Fruit fly (Drosophila melanogaster) whole organism, embryonic: ENCODE results near the gene CG9393.

Experiments used
- Abd-B ChIP-seq: fragments of 200-800 bp; sonication (Bioruptor generic); optimal IDR thresholded peaks from 2 replicates; lab custom pipeline; 2018; ENCODE audit warnings: missing biosample characterization, mild to moderate bottlenecking, missing genetic modification characterization, moderate library complexity
- Ada2b ChIP-seq: fragments of 200-800 bp; sonication (Bioruptor generic); IDR thresholded peaks from 2 replicates; pipeline ENCODE4 v1.3.6; 2022; ENCODE audit warnings: missing biosample characterization, missing genetic modification characterization
- Aef1 ChIP-seq: fragments of 200-800 bp; sonication (Bioruptor generic); IDR thresholded peaks from 3 replicates; pipeline ENCODE4 v1.3.6; 2022; ENCODE audit warnings: missing biosample characterization, missing genetic modification characterization
- CG10543 ChIP-seq: fragments of 200-800 bp; sonication (Bioruptor generic); optimal IDR thresholded peaks from 3 replicates; lab custom pipeline; 2017; ENCODE audit warnings: missing biosample characterization, mild to moderate bottlenecking, missing genetic modification characterization, moderate library complexity
- CG11456 ChIP-seq: fragments of 200-800 bp; sonication (Bioruptor generic); IDR thresholded peaks from 3 replicates; pipeline ENCODE4 v1.3.6; 2022; ENCODE audit warnings: missing biosample characterization, missing genetic modification characterization
- CG12391 ChIP-seq: fragments of 200-800 bp; sonication (Bioruptor generic); optimal IDR thresholded peaks from 3 replicates; lab custom pipeline; 2018; ENCODE audit warnings: missing biosample characterization, mild to moderate bottlenecking, missing genetic modification characterization, moderate library complexity
- CG12942 ChIP-seq: fragments of 200-800 bp; sonication (Bioruptor generic); optimal IDR thresholded peaks from 3 replicates; lab custom pipeline; 2016; ENCODE audit warnings: missing biosample characterization, missing genetic modification characterization
- CG13624 ChIP-seq: fragments of 200-800 bp; sonication (Bioruptor generic); optimal IDR thresholded peaks from 2 replicates; lab custom pipeline; 2016; ENCODE audit warnings: missing biosample characterization, missing genetic modification characterization
- CG13894 ChIP-seq: fragments of 200-800 bp; sonication (Bioruptor generic); optimal IDR thresholded peaks from 3 replicates; lab custom pipeline; 2018; ENCODE audit warnings: missing biosample characterization, mild to moderate bottlenecking, missing genetic modification characterization, moderate library complexity
- CG17186 ChIP-seq: fragments of 200-800 bp; sonication (Bioruptor generic); optimal IDR thresholded peaks from 3 replicates; lab custom pipeline; 2017; ENCODE audit warnings: missing biosample characterization, missing genetic modification reagents, missing genetic modification characterization
- CG17612 ChIP-seq: fragments of 200-800 bp; sonication (Bioruptor generic); IDR thresholded peaks from 2 replicates; pipeline ENCODE4 v1.3.6; 2022; ENCODE audit warnings: missing biosample characterization, missing genetic modification characterization
- CG18476 ChIP-seq: fragments of 200-800 bp; sonication (Bioruptor generic); optimal IDR thresholded peaks from 2 replicates; lab custom pipeline; 2016; ENCODE audit warnings: missing biosample characterization, mild to moderate bottlenecking, missing genetic modification characterization
- CG18599 ChIP-seq: fragments of 200-800 bp; sonication (Bioruptor generic); optimal IDR thresholded peaks from 3 replicates; lab custom pipeline; 2017; ENCODE audit warnings: missing biosample characterization, missing genetic modification characterization, mild to moderate bottlenecking, moderate library complexity, missing genetic modification reagents
- CG31365 ChIP-seq: fragments of 200-800 bp; sonication (Bioruptor generic); optimal IDR thresholded peaks from 2 replicates; lab custom pipeline; 2018; ENCODE audit warnings: missing biosample characterization, mild to moderate bottlenecking, missing genetic modification characterization
- CG3163 ChIP-seq: fragments of 200-800 bp; sonication (Bioruptor generic); optimal IDR thresholded peaks from 3 replicates; lab custom pipeline; 2016; ENCODE audit warnings: missing biosample characterization, missing genetic modification characterization
- CG34422 ChIP-seq: fragments of 200-800 bp; sonication (Bioruptor generic); IDR thresholded peaks from 3 replicates; pipeline ENCODE4 v1.3.6; 2022; ENCODE audit warnings: missing biosample characterization, missing genetic modification characterization
- CG6254 ChIP-seq: fragments of 200-800 bp; sonication (Bioruptor generic); optimal IDR thresholded peaks from 3 replicates; lab custom pipeline; 2017; ENCODE audit warnings: mild to moderate bottlenecking, missing biosample characterization, missing genetic modification reagents, missing genetic modification characterization
- CG8290 ChIP-seq, 3 experiments: fragments of 200-800 bp; sonication (Bioruptor generic); optimal IDR thresholded peaks; 2 replicates each; lab custom pipeline; 2016 to 2019; ENCODE audit warnings: missing biosample characterization in 3 of 3, missing genetic modification characterization in 3 of 3, mild to moderate bottlenecking in 2 of 3, moderate library complexity in 1 of 3
- CG8359 ChIP-seq: fragments of 200-800 bp; sonication (Bioruptor generic); optimal IDR thresholded peaks from 2 replicates; lab custom pipeline; 2017; ENCODE audit warnings: missing biosample characterization, mild to moderate bottlenecking, missing genetic modification characterization, borderline replicate concordance
- CG9437 ChIP-seq: fragments of 200-800 bp; sonication (Bioruptor generic); optimal IDR thresholded peaks from 2 replicates; lab custom pipeline; 2018; ENCODE audit warnings: missing biosample characterization, mild to moderate bottlenecking, missing genetic modification characterization
- Dad ChIP-seq: fragments of 200-800 bp; sonication (Bioruptor generic); optimal IDR thresholded peaks from 3 replicates; lab custom pipeline; 2016; ENCODE audit warnings: missing biosample characterization, missing genetic modification characterization
- ERR ChIP-seq: fragments of 200-800 bp; sonication (Bioruptor generic); optimal IDR thresholded peaks from 2 replicates; lab custom pipeline; 2016; ENCODE audit warnings: missing biosample characterization, missing genetic modification characterization
- Ets65A ChIP-seq: fragments of 200-800 bp; sonication (Bioruptor generic); peaks from one replicate; lab custom pipeline; 2016; ENCODE audit warnings: missing biosample characterization, missing genetic modification characterization
- Ets97D ChIP-seq: fragments of 200-800 bp; sonication (Bioruptor generic); optimal IDR thresholded peaks from 3 replicates; lab custom pipeline; 2016; ENCODE audit warnings: missing biosample characterization, missing genetic modification characterization
- GATAe ChIP-seq: fragments of 200-800 bp; sonication (Bioruptor generic); conservative IDR thresholded peaks from 2 replicates; pipeline ENCODE4 v1.3.6; 2022; ENCODE audit warnings: missing biosample characterization, missing genetic modification characterization
- Gsc ChIP-seq: fragments of 200-800 bp; sonication (Bioruptor generic); IDR thresholded peaks from 2 replicates; pipeline ENCODE4 v1.3.6; 2022; ENCODE audit warnings: missing biosample characterization, missing genetic modification characterization
- H2.0 ChIP-seq: fragments of 200-800 bp; sonication (Bioruptor generic); IDR thresholded peaks from 2 replicates; pipeline ENCODE4 v1.3.6; 2022; ENCODE audit warnings: missing biosample characterization, missing genetic modification characterization
- HLH54F ChIP-seq: fragments of 200-800 bp; sonication (Bioruptor generic); optimal IDR thresholded peaks from 3 replicates; lab custom pipeline; 2016; ENCODE audit warnings: missing biosample characterization, missing genetic modification characterization
- Hr78 ChIP-seq, 2 experiments: fragments of 200-800 bp in 1 of 2; fragments of >200 bp in 1 of 2; sonication (Bioruptor generic) in 1 of 2; optimal IDR thresholded peaks; 2 replicates each; lab custom pipeline; 2017 to 2019; ENCODE audit warnings: missing biosample characterization in 2 of 2, missing genetic modification characterization in 2 of 2, mild to moderate bottlenecking in 1 of 2, moderate library complexity in 1 of 2
- TFAM ChIP-seq: fragments of 200-800 bp; sonication (Bioruptor generic); optimal IDR thresholded peaks from 2 replicates; lab custom pipeline; 2017; ENCODE audit warnings: missing biosample characterization, missing genetic modification characterization, inconsistent platforms
- cad ChIP-seq: fragments of >200 bp; optimal IDR thresholded peaks from 2 replicates; lab custom pipeline; 2017; ENCODE audit warnings: missing biosample characterization, missing genetic modification characterization
- corto ChIP-seq: fragments of 200-800 bp; sonication (Bioruptor generic); optimal IDR thresholded peaks from 2 replicates; lab custom pipeline; 2016; ENCODE audit warnings: missing biosample characterization, mild to moderate bottlenecking, missing genetic modification characterization, moderate library complexity
- croc ChIP-seq: fragments of 200-800 bp; sonication (Bioruptor generic); conservative IDR thresholded peaks from 3 replicates; pipeline ENCODE4 v1.3.6; 2022; ENCODE audit warnings: missing biosample characterization, missing genetic modification characterization
- da ChIP-seq: fragments of 200-800 bp; sonication (Bioruptor generic); optimal IDR thresholded peaks from 2 replicates; lab custom pipeline; 2016; ENCODE audit warnings: missing biosample characterization, missing genetic modification characterization
- fd64A ChIP-seq: fragments of 200-800 bp; sonication (Bioruptor generic); optimal IDR thresholded peaks from 3 replicates; lab custom pipeline; 2018; ENCODE audit warnings: missing biosample characterization, mild to moderate bottlenecking, missing genetic modification characterization
- fu2 ChIP-seq: fragments of 200-800 bp; sonication (Bioruptor generic); optimal IDR thresholded peaks from 2 replicates; lab custom pipeline; 2016; ENCODE audit warnings: missing biosample characterization, missing genetic modification characterization
- h ChIP-seq: fragments of >200 bp; optimal IDR thresholded peaks from 2 replicates; lab custom pipeline; 2017
- kni ChIP-seq: fragments of 200-800 bp; sonication (Bioruptor generic); optimal IDR thresholded peaks from 3 replicates; lab custom pipeline; 2017; ENCODE audit warnings: mild to moderate bottlenecking, missing biosample characterization, missing genetic modification reagents, missing genetic modification characterization
- lilli ChIP-seq: fragments of 200-800 bp; sonication (Bioruptor generic); optimal IDR thresholded peaks from 3 replicates; lab custom pipeline; 2016; ENCODE audit warnings: missing biosample characterization, missing genetic modification characterization
- lmd ChIP-seq: fragments of 200-800 bp; sonication (Bioruptor generic); IDR thresholded peaks from 2 replicates; pipeline ENCODE4 v1.3.6; 2022; ENCODE audit warnings: missing biosample characterization, missing genetic modification characterization
- luna ChIP-seq: fragments of 200-800 bp; sonication (Bioruptor generic); optimal IDR thresholded peaks from 2 replicates; lab custom pipeline; 2016; ENCODE audit warnings: missing biosample characterization, missing genetic modification characterization
- pros ChIP-seq: fragments of 200-800 bp; sonication (Bioruptor generic); optimal IDR thresholded peaks from 3 replicates; lab custom pipeline; 2019; ENCODE audit warnings: missing biosample characterization, mild to moderate bottlenecking, missing genetic modification characterization, moderate library complexity
- repo ChIP-seq: fragments of 200-800 bp; sonication (Bioruptor generic); optimal IDR thresholded peaks from 2 replicates; lab custom pipeline; 2016; ENCODE audit warnings: missing biosample characterization, missing genetic modification characterization
- scrt ChIP-seq: fragments of 200-800 bp; sonication (Bioruptor generic); optimal IDR thresholded peaks from 2 replicates; lab custom pipeline; 2018; ENCODE audit warnings: missing biosample characterization, mild to moderate bottlenecking, missing genetic modification characterization, moderate library complexity
- sd ChIP-seq: fragments of 200-800 bp; sonication (Bioruptor generic); optimal IDR thresholded peaks from 3 replicates; lab custom pipeline; 2018; ENCODE audit warnings: missing biosample characterization, mild to moderate bottlenecking, missing genetic modification characterization, moderate library complexity
- sisA ChIP-seq: fragments of 200-800 bp; sonication (Bioruptor generic); IDR thresholded peaks from 2 replicates; pipeline ENCODE4 v1.3.6; 2022; ENCODE audit warnings: missing biosample characterization, missing genetic modification characterization
- toy ChIP-seq: fragments of 200-800 bp; sonication (Bioruptor generic); IDR thresholded peaks from 2 replicates; pipeline ENCODE4 v1.3.6; 2022; ENCODE audit warnings: missing biosample characterization, missing genetic modification characterization
- ttk ChIP-seq: fragments of 200-800 bp; sonication (Bioruptor generic); IDR thresholded peaks from 2 replicates; pipeline ENCODE4 v2.1.2; 2022; ENCODE audit warnings: missing biosample characterization, missing genetic modification characterization
- wdn ChIP-seq: fragments of 200-800 bp; sonication (Bioruptor generic); IDR thresholded peaks from 2 replicates; pipeline ENCODE4 v1.3.6; 2022; ENCODE audit warnings: missing biosample characterization, missing genetic modification characterization

Gene CG9393

DNA sequence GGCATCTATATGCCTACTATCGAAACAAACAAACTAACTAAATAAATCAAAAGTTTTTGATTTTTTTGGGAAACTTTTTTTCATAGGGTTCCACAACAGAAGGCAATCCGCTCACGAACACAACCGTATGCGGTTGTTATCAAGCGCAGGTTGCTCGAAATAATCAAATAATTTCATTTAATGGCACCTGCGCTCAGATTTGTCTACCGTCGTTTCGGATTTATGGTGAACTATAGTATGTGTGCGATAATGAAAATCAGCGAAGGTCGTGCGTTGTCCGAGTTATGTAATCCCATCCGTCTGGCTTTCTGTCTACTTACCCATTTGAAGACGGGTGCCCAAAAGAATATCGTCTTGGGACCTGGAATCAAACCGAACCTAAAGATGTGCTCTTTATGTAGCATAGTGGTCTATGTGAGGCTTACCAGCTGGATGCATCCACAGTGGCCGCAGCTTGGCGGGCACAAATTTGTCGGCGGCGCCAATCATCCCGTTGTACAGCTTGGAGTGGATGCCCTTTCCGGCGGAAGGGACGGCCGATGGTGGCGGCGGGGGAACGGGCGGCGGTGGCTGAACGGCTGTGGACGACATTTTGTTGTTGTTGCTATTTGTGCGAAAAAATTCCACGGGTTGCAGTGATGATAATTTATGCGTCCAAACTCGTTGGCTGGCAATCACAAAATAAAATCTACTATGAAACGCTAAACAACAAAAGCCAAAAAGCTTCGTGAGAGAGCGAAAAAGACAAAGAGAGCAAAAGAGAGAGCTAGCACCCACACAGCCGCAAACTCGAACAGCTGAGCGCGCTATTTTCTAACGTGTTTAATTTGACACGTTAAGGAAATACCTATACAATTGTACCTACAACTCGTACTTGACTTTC is 9.7 kb upstream of the CG9393 start (continued):
- TF ChIP-seq CG34422 (GFP tag; lab: Robert Waterston, UW) = peak; percentile 63; the same call in 1 of the 3 replicates
- TF ChIP-seq CG8290 (GFP tag; optimal IDR thresholded peaks at IDR 0.05; lab: Kevin White, UChicago) = no peak
- peak in 1 of 2 experiments; percentile 28 for TF ChIP-seq CG8290 (tag; optimal IDR thresholded peaks at IDR 0.05; lab: Kevin White, UChicago)
- TF ChIP-seq da (GFP tag; lab: Kevin White, UChicago) = no peak
- no peak for TF ChIP-seq lilli (GFP tag; lab: Kevin White, UChicago)
- no peak for TF ChIP-seq repo
- peak; percentile 19 for TF ChIP-seq CG18599 (GFP tag; lab: Kevin White, UChicago)
- TF ChIP-seq pros = no peak
- TF ChIP-seq sisA (GFP tag; lab: Robert Waterston, UW) = no peak
- no peak for TF ChIP-seq CG31365 (tag; lab: Kevin White, UChicago)
- no peak for TF ChIP-seq wdn
- TF ChIP-seq TFAM (GFP tag; lab: Kevin White, UChicago) = no peak
- no peak for TF ChIP-seq h (lab: Kevin White, UChicago)
- TF ChIP-seq CG17612 = no peak
- TF ChIP-seq corto (GFP tag; lab: Kevin White, UChicago) = no peak
- peak; percentile 31; the same call in 1 of the 3 replicates for TF ChIP-seq CG11456 (GFP tag; lab: Robert Waterston, UW)
- TF ChIP-seq Ets97D (GFP tag; lab: Kevin White, UChicago) = no peak
- TF ChIP-seq scrt (GFP tag; lab: Kevin White, UChicago) = no peak
- TF ChIP-seq CG10543 = peak; percentile 31
- peak; percentile 72 for TF ChIP-seq Ets65A (GFP tag; lab: Kevin White, UChicago)
- TF ChIP-seq luna (GFP tag; lab: Kevin White, UChicago) = no peak
- no peak for TF ChIP-seq croc
- TF ChIP-seq toy (GFP tag; lab: Robert Waterston, UW) = no peak
- TF ChIP-seq GATAe = no peak
- no peak for TF ChIP-seq CG13894 (tag; lab: Kevin White, UChicago)
- TF ChIP-seq Dad (GFP tag; lab: Kevin White, UChicago) = no peak
- no peak for TF ChIP-seq Abd-B (GFP tag; lab: Kevin White, UChicago)
- no peak for TF ChIP-seq Ada2b
- TF ChIP-seq fd64A (GFP tag; lab: Kevin White, UChicago) = peak; percentile 21
- no peak; the same call in 1 of the 2 replicates for TF ChIP-seq lmd (GFP tag; lab: Robert Waterston, UW)
- TF ChIP-seq kni (GFP tag; lab: Kevin White, UChicago) = no peak
- no peak for TF ChIP-seq Hr78 (GFP tag; optimal IDR thresholded peaks at IDR 0.05; lab: Kevin White, UChicago)
- no peak for TF ChIP-seq ERR (GFP tag; lab: Kevin White, UChicago)
- TF ChIP-seq CG12391 (tag; lab: Kevin White, UChicago) = no peak
- peak; percentile 76 for TF ChIP-seq sd (tag; lab: Kevin White, UChicago)
- no peak for TF ChIP-seq CG12942 (GFP tag; lab: Kevin White, UChicago)
- no peak for TF ChIP-seq Gsc (GFP tag; lab: Robert Waterston, UW)
- peak; percentile 32; the same call in 2 of the 3 replicates for TF ChIP-seq Aef1 (GFP tag; lab: Robert Waterston, UW)
- no peak for TF ChIP-seq CG6254 (GFP tag; lab: Kevin White, UChicago)
- no peak for TF ChIP-seq CG3163 (GFP tag; lab: Kevin White, UChicago)
- TF ChIP-seq cad = no peak
- no peak for TF ChIP-seq CG18476 (GFP tag; lab: Kevin White, UChicago)
- TF ChIP-seq CG9437 (GFP tag; lab: Kevin White, UChicago) = no peak
- no peak for TF ChIP-seq HLH54F
- no peak for TF ChIP-seq fu2
- TF ChIP-seq CG17186 (GFP tag; lab: Kevin White, UChicago) = no peak
- no peak for TF ChIP-seq H2.0
- TF ChIP-seq CG8359 (GFP tag; lab: Kevin White, UChicago) = no peak
- 0 out of 2 replicates have a peak, but pooled peaks have one; percentile 25 for TF ChIP-seq ttk (GFP tag; lab: Robert Waterston, UW)
- TF ChIP-seq CG13624 (GFP tag; lab: Kevin White, UChicago) = no peak
